Worm (Caenorhabditis elegans) whole organism, late embryonic: ENCODE results near the gene F01F1.11.

Experiments
- ama-1 ChIP-seq: fragments of 150-350 bp; optimal IDR thresholded peaks from 2 replicates; lab custom pipeline; 2014
- ceh-14 ChIP-seq: sonication (generic microtip); optimal IDR thresholded peaks from 2 replicates; lab custom pipeline; 2016; ENCODE audit warnings: missing genotype, missing genetic modification characterization, missing compliant biosample characterization
- ceh-24 ChIP-seq: sonication (generic microtip); optimal IDR thresholded peaks from 2 replicates; lab custom pipeline; 2016; ENCODE audit warnings: mild to moderate bottlenecking, missing genetic modification characterization, missing compliant biosample characterization
- ceh-30 ChIP-seq: fragments of 150-350 bp; optimal IDR thresholded peaks from 2 replicates; lab custom pipeline; 2014; ENCODE audit warnings: missing biosample characterization, missing genetic modification characterization
- ceh-6 ChIP-seq: fragments of 200-800 bp; sonication (Bioruptor generic); optimal IDR thresholded peaks from 2 replicates; lab custom pipeline; 2018; ENCODE audit warnings: mild to moderate bottlenecking, missing genetic modification characterization, missing compliant biosample characterization
- elt-2 ChIP-seq: sonication (generic microtip); optimal IDR thresholded peaks from 2 replicates; lab custom pipeline; 2016; ENCODE audit warnings: missing genetic modification reagents, missing genetic modification characterization, missing compliant biosample characterization
- eyg-1 ChIP-seq: sonication (generic microtip); optimal IDR thresholded peaks from 2 replicates; lab custom pipeline; 2016; ENCODE audit warnings: missing genotype, missing genetic modification characterization, missing compliant biosample characterization
- fkh-10 ChIP-seq: fragments of 150-350 bp; optimal IDR thresholded peaks from 2 replicates; lab custom pipeline; 2014; ENCODE audit warnings: missing biosample characterization, missing genetic modification reagents, missing genetic modification characterization
- hlh-30 ChIP-seq: sonication (generic microtip); optimal IDR thresholded peaks from 2 replicates; lab custom pipeline; 2017; ENCODE audit warnings: antibody characterized with exemption, missing genetic modification characterization, missing compliant biosample characterization; ENCODE audit not compliant: insufficient read depth
- lim-6 ChIP-seq: sonication (generic microtip); optimal IDR thresholded peaks from 2 replicates; lab custom pipeline; 2016; ENCODE audit warnings: missing genetic modification characterization, missing compliant biosample characterization
- pha-4 ChIP-seq: fragments of 150-350 bp; optimal IDR thresholded peaks from 2 replicates; lab custom pipeline; 2018; ENCODE audit warnings: missing biosample characterization, missing genetic modification reagents, missing genetic modification characterization
- pqm-1 ChIP-seq: sonication (generic microtip); optimal IDR thresholded peaks from 2 replicates; lab custom pipeline; 2016; ENCODE audit warnings: missing genetic modification characterization, missing compliant biosample characterization
- tbx-2 ChIP-seq: sonication (generic microtip); optimal IDR thresholded peaks from 2 replicates; lab custom pipeline; 2016; ENCODE audit warnings: missing genetic modification characterization, missing compliant biosample characterization
- unc-55 ChIP-seq: sonication (generic microtip); optimal IDR thresholded peaks from 2 replicates; lab custom pipeline; 2017; ENCODE audit warnings: missing biosample characterization, missing genetic modification reagents, missing genetic modification characterization

ce11 chrIII:5836816-5837215 is 34.9 kb downstream of the F01F1.11 start, which contains the start of gene W04D12.1:
- TF ChIP-seq fkh-10 (GFP tag; lab: Kevin White, UChicago): no peak
- TF ChIP-seq elt-2 (tag; lab: Kevin White, UChicago): no peak
- TF ChIP-seq ceh-14: no peak
- TF ChIP-seq ceh-6 (GFP tag; lab: Kevin White, UChicago): no peak
- no peak for TF ChIP-seq ama-1
- no peak for TF ChIP-seq pqm-1 (tag; lab: Kevin White, UChicago)
- TF ChIP-seq unc-55 (GFP tag; lab: Kevin White, UChicago): no peak
- no peak for TF ChIP-seq hlh-30 (tag; lab: Kevin White, UChicago)
- TF ChIP-seq pha-4 (tag; lab: Kevin White, UChicago): no peak
- no peak for TF ChIP-seq tbx-2 (tag; lab: Kevin White, UChicago)
- no peak for TF ChIP-seq ceh-24 (tag; lab: Kevin White, UChicago)
- TF ChIP-seq eyg-1 (tag; lab: Kevin White, UChicago): no peak
- TF ChIP-seq ceh-30 (tag; lab: Kevin White, UChicago): no peak
- TF ChIP-seq lim-6 (tag; lab: Kevin White, UChicago): no peak
